Fruit fly (Drosophila melanogaster): ENCODE results near the gene CG18404.

The CG18404 gene

DNA sequence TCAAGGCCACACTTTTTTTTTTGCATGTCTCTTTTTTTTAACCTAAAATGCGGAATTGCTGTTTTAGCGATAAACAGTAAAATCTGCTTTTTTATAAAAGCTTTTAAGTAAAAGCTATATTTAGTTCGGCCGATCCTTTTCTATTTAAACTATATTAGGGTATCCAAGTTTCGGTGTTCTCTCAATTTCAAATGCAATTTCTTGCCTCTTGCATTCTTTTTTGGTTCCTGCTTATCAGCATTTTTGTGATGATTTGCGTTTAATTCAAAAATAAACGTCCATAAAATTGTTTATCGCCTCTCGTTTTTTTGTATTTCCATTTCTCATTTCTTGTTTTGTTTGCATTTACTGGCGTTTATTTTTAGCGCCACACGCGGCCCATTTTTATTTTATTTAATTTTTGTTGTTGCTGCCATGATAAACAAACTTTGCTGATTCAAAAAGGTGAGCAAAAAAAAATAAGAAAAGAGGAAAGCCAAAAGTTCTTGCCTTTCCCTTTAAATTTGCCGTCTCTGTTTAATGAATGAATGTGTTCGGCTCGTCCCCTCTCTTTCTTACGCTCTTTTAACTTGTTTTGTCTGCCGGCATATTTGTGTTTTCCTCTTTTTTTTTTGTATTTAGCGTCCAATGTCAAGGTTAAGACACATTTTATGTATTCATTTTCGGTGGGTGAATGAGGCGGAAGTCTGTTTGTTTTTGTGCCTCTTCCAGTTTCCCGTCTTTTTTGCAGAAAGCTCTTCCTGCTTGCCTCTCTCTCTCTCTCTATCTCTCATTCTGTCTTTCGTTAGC lies 28.6 kb downstream of the CG18404 start:
- TF ChIP-seq toe (GFP tag; optimal IDR thresholded peaks at IDR 0.05) (no peak), CG12768 (GFP tag; optimal IDR thresholded peaks at IDR 0.05) (no peak), Mnt (GFP tag; optimal IDR thresholded peaks at IDR 0.05) (no peak), CG1620 (GFP tag; optimal IDR thresholded peaks at IDR 0.05) (no peak), CG11617 (GFP tag; optimal IDR thresholded peaks at IDR 0.05) (no peak), cnc (optimal IDR thresholded peaks at IDR 0.05) (no peak), Crg-1 (GFP tag; optimal IDR thresholded peaks at IDR 0.05) (no peak), kay (GFP tag; ENCODE audit: borderline replicate concordance) (peak; percentile 58), ovo (GFP tag; optimal IDR thresholded peaks at IDR 0.05) (no peak), CG7045 (GFP tag; optimal IDR thresholded peaks at IDR 0.05) (no peak), bab1 (GFP tag; optimal IDR thresholded peaks at IDR 0.05) (peak; percentile 31), CG14711 (tag; optimal IDR thresholded peaks at IDR 0.05) (no peak), tj (GFP tag; optimal IDR thresholded peaks at IDR 0.05) (peak; percentile 96), cic (GFP tag; optimal IDR thresholded peaks at IDR 0.05) (no peak), CG7101 (tag; optimal IDR thresholded peaks at IDR 0.05) (no peak)

DNA sequence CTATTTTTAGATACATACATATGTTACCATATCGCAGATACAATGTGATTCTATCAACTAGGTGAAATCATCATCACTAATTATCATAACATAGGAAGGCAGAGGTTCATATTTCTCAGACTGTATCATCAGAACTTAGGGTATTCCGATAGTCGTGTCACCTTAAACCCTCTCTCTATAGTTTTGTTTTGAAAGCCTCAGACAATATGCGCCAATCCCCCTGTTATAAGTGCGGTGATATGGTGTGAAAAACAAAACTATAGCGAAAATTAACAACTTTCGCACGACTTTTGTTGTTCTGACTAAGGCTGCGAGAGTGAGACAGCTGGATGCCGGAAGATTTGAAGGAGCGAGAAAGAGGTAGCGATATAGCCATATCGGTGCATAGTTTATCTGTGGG lies 29.5 kb downstream of the CG18404 start:
- TF ChIP-seq kay (GFP tag; ENCODE audit: borderline replicate concordance), result peak; percentile 94
- TF ChIP-seq cic (GFP tag; optimal IDR thresholded peaks at IDR 0.05), result peak; percentile 83
- TF ChIP-seq toe (GFP tag; optimal IDR thresholded peaks at IDR 0.05), result peak; percentile 32
- TF ChIP-seq bab1 (GFP tag; optimal IDR thresholded peaks at IDR 0.05), result no peak
- TF ChIP-seq pad (GFP tag; optimal IDR thresholded peaks at IDR 0.05), result peak; percentile 1

- TF ChIP-seq CG1620 (GFP tag; optimal IDR thresholded peaks at IDR 0.05) (no peak), Hr96 (GFP tag; optimal IDR thresholded peaks at IDR 0.05) (no peak), cic (GFP tag; optimal IDR thresholded peaks at IDR 0.05) (peak; percentile 61), CG7045 (GFP tag; optimal IDR thresholded peaks at IDR 0.05) (no peak), Crg-1 (GFP tag; optimal IDR thresholded peaks at IDR 0.05) (no peak), tj (GFP tag; optimal IDR thresholded peaks at IDR 0.05) (peak; percentile 40)
These were observed 30.1 kb downstream of the CG18404 start for dm6 chr3R:30283037-30283590.

DNA sequence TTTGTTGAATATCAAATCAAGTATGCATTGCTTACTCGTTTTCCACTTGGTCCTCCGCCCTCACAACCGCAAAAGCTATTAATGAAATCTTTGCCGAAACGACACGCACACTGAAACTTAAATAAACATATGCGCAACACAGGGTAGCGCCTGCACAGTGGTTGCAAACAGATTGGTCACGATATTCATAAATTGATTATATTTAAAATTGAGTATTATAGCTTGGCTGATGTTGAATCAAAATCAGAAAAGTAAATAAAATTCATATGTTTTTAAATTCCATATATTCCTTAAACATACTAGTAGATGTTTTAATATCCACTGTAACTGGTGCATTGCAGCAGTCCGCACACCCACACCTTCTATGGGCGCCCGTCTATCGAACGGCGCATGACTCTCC lies 31.0 kb downstream of the CG18404 start:
- TF ChIP-seq Mnt (GFP tag; optimal IDR thresholded peaks at IDR 0.05) (no peak), kay (GFP tag; ENCODE audit: borderline replicate concordance) (peak; percentile 3), CG12768 (GFP tag; optimal IDR thresholded peaks at IDR 0.05) (no peak)

dm6 chr3R:30284573-30284972 lies 31.6 kb downstream of the CG18404 start:
- TF ChIP-seq CG33017 (tag; optimal IDR thresholded peaks at IDR 0.05) (no peak), Hr96 (GFP tag; optimal IDR thresholded peaks at IDR 0.05) (no peak), CG1620 (GFP tag; optimal IDR thresholded peaks at IDR 0.05) (no peak), pad (GFP tag; optimal IDR thresholded peaks at IDR 0.05) (no peak), CG12768 (GFP tag; optimal IDR thresholded peaks at IDR 0.05) (no peak), CG14711 (tag; optimal IDR thresholded peaks at IDR 0.05) (no peak), CG11617 (GFP tag; optimal IDR thresholded peaks at IDR 0.05) (no peak), CG7101 (tag; optimal IDR thresholded peaks at IDR 0.05) (no peak), tj (GFP tag; optimal IDR thresholded peaks at IDR 0.05) (no peak), CG7045 (GFP tag; optimal IDR thresholded peaks at IDR 0.05) (no peak), Mnt (GFP tag; optimal IDR thresholded peaks at IDR 0.05) (no peak), bab1 (GFP tag; optimal IDR thresholded peaks at IDR 0.05) (no peak), cic (GFP tag; optimal IDR thresholded peaks at IDR 0.05) (no peak), ovo (GFP tag; optimal IDR thresholded peaks at IDR 0.05) (no peak), Crg-1 (GFP tag; optimal IDR thresholded peaks at IDR 0.05) (no peak), Clk (GFP tag; optimal IDR thresholded peaks at IDR 0.05) (no peak), kay (GFP tag; ENCODE audit: borderline replicate concordance) (no peak), cnc (optimal IDR thresholded peaks at IDR 0.05) (no peak), toe (GFP tag; optimal IDR thresholded peaks at IDR 0.05) (no peak)

DNA sequence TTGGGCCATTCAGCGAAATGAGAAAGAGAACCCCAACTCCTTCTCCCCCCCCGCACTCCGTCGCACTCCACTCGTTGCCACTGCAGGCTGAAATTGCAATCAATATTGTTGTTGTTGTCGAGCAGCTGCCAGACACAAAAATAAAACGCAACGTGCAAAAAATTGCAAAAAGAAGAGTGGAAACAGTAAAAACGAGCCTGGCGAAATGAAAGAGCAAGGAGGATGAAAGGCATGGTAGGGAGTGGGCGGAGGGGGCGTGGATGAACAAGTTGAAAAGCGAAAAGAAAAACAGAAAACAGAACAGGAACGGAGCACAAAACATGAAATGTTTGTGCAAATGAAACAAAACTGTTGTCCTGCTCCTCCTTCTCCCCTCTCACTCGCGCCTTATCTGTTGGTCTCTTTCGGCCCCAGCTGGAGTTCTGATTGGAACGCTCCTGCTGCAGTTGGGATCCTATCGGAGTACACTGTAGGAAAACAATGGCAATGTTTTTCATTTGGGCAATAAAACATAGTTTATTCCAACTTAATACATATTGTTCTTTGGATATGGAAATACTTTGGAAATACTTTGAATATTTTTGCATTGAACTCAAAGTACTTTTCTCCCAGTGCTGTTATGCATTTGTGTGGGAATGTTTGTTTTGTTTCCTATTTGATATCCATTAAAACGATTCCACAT lies 32.1 kb downstream of the CG18404 start:
- TF ChIP-seq CG33017 (tag; optimal IDR thresholded peaks at IDR 0.05) (no peak), cic (GFP tag; optimal IDR thresholded peaks at IDR 0.05) (no peak), kay (GFP tag; ENCODE audit: borderline replicate concordance) (no peak), CG1620 (GFP tag; optimal IDR thresholded peaks at IDR 0.05) (no peak), toe (GFP tag; optimal IDR thresholded peaks at IDR 0.05) (no peak), Clk (GFP tag; optimal IDR thresholded peaks at IDR 0.05) (no peak), cnc (optimal IDR thresholded peaks at IDR 0.05) (no peak), tj (GFP tag; optimal IDR thresholded peaks at IDR 0.05) (no peak), CG5204 (GFP tag; optimal IDR thresholded peaks at IDR 0.05) (no peak), Mnt (GFP tag; optimal IDR thresholded peaks at IDR 0.05) (no peak), Hr96 (GFP tag; optimal IDR thresholded peaks at IDR 0.05) (no peak), pad (GFP tag; optimal IDR thresholded peaks at IDR 0.05) (no peak), bab1 (GFP tag; optimal IDR thresholded peaks at IDR 0.05) (no peak), CG7101 (tag; optimal IDR thresholded peaks at IDR 0.05) (no peak), CG7045 (GFP tag; optimal IDR thresholded peaks at IDR 0.05) (no peak)

Data from whole organism, adult.